Fruit fly (Drosophila melanogaster): Measurements from ENCODE around the gene pasha.

The pasha gene

DNA sequence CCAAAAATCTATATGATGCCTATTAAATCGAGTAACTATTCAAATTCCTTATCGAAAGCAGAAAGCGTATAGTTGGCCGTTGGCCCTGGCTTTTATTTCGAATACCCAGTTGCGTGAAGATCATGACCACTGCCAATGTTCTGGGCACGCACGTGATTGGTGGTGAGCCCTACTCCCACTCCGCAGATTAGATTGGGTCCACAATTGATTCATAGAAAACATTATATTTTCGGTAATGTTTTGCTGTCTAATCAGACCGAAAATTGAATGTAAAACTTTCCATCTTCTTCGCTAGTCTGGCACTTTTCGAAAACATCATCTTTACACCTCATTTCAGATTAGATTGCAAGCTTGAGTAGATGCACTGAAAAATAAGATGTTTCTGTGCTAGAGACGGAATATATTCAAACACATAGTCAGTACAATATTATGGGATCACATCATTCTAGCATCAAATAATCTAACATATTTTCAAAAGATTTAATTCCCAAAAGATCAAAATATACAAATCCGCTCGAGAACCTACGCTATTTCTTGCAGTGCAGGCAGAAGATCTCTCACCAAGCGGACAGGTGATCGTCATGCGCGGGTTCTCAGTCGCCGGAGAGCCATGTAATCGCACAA is 25.4 kb upstream of the pasha start, which contains the start of gene CG1774 (continued):
- TF ChIP-seq bowl (GFP tag; IDR thresholded peaks at IDR 0.05) (0 out of 2 replicates have a peak, but pooled peaks have one; percentile 28), Atf3 (GFP tag; optimal IDR thresholded peaks at IDR 0.05) (no peak), CkIIα-i1 (GFP tag; IDR thresholded peaks at IDR 0.05) (no peak), nmo (GFP tag; optimal IDR thresholded peaks at IDR 0.05) (peak; percentile 73), inv (GFP tag; IDR thresholded peaks at IDR 0.05; ENCODE audit: partially characterized antibody) (no peak), Xbp1 (GFP tag; optimal IDR thresholded peaks at IDR 0.05) (peak; percentile 79), ATbp (GFP tag; optimal IDR thresholded peaks at IDR 0.05) (peak; percentile 58), CG8944 (GFP tag; optimal IDR thresholded peaks at IDR 0.05) (peak; percentile 65), CG13894 (tag; optimal IDR thresholded peaks at IDR 0.05) (peak; percentile 80), psq (GFP tag; optimal IDR thresholded peaks at IDR 0.05) (no peak), CG17359 (tag; optimal IDR thresholded peaks at IDR 0.05) (peak; percentile 79), Six4 (GFP tag; optimal IDR thresholded peaks at IDR 0.05) (peak; percentile 37), Mrtf (GFP tag; IDR thresholded peaks at IDR 0.05) (peak; percentile 41; the same call in 1 of the 3 replicates), ssp (GFP tag; IDR thresholded peaks at IDR 0.05) (peak; percentile 38; the same call in 1 of the 2 replicates), Doc3 (GFP tag; IDR thresholded peaks at IDR 0.05; ENCODE audit: partially characterized antibody) (no peak), dpn (GFP tag; optimal IDR thresholded peaks at IDR 0.05) (peak; percentile 84 to 89), CG15269 (tag; optimal IDR thresholded peaks at IDR 0.05) (peak; percentile 83), insv (GFP tag; optimal IDR thresholded peaks at IDR 0.05) (no peak), vfl (GFP tag; optimal IDR thresholded peaks at IDR 0.05) (peak; percentile 69), CG17328 (GFP tag; IDR thresholded peaks at IDR 0.05) (peak; percentile 61), Dad (GFP tag; optimal IDR thresholded peaks at IDR 0.05) (peak; percentile 44), HLH4C (GFP tag; IDR thresholded peaks at IDR 0.05; ENCODE audit: partially characterized antibody) (no peak), ab (GFP tag; optimal IDR thresholded peaks at IDR 0.05) (peak; percentile 21), gsb-n (tag; optimal IDR thresholded peaks at IDR 0.05) (no peak), CG11560 (tag; IDR thresholded peaks at IDR 0.05) (peak; percentile 52; the same call in 1 of the 3 replicates), BtbVII (GFP tag; optimal IDR thresholded peaks at IDR 0.05) (peak; percentile 80), CG6272 (GFP tag; IDR thresholded peaks at IDR 0.05) (peak; percentile 57), eve (GFP tag; optimal IDR thresholded peaks at IDR 0.05) (no peak), CG8290 (GFP tag; optimal IDR thresholded peaks at IDR 0.05) (no peak), CG8290 (tag; optimal IDR thresholded peaks at IDR 0.05) (peak in 1 of 2 experiments; percentile 94), chinmo (GFP tag; IDR thresholded peaks at IDR 0.05; ENCODE audit: partially characterized antibody) (no peak), ewg (GFP tag; optimal IDR thresholded peaks at IDR 0.05) (peak; percentile 39), CG4282 (GFP tag; optimal IDR thresholded peaks at IDR 0.05) (peak; percentile 39), dm (GFP tag; optimal IDR thresholded peaks at IDR 0.05) (peak; percentile 67), pum (GFP tag; optimal IDR thresholded peaks at IDR 0.05) (peak; percentile 73), disco-r (GFP tag; optimal IDR thresholded peaks at IDR 0.05) (peak; percentile 32), luna (GFP tag; optimal IDR thresholded peaks at IDR 0.05) (peak; percentile 77), HLH54F (GFP tag; optimal IDR thresholded peaks at IDR 0.05) (peak; percentile 85), dmrt11E (tag; optimal IDR thresholded peaks at IDR 0.05) (peak; percentile 43), Sox100B (GFP tag; optimal IDR thresholded peaks at IDR 0.05) (peak; percentile 28), Hr78 (GFP tag; optimal IDR thresholded peaks at IDR 0.05) (no peak), CG12744 (GFP tag; optimal IDR thresholded peaks at IDR 0.05) (peak; percentile 79), schlank (tag; optimal IDR thresholded peaks at IDR 0.05) (peak; percentile 78), Trl (optimal IDR thresholded peaks at IDR 0.05) (peak in 1 of 2 experiments; percentile 13), Trl (GFP tag; optimal IDR thresholded peaks at IDR 0.05) (peak; percentile 78), ato (GFP tag; IDR thresholded peaks at IDR 0.05; ENCODE audit: partially characterized antibody) (no peak), CG9609 (GFP tag; optimal IDR thresholded peaks at IDR 0.05) (peak; percentile 80), da (GFP tag; optimal IDR thresholded peaks at IDR 0.05) (no peak), bsh (GFP tag; optimal IDR thresholded peaks at IDR 0.05) (peak in 1 of 2 experiments; percentile 75)

Measured in whole organism, embryonic.